Worm (Caenorhabditis elegans) whole organism, young adult: ENCODE data around the gene mics-1.

Experiments used
- B0035.1 ChIP-seq: sonication (generic microtip); optimal IDR thresholded peaks from 2 replicates; lab custom pipeline; 2016; ENCODE audit warnings: missing genetic modification characterization, mild to moderate bottlenecking, missing compliant biosample characterization, missing genotype, missing genetic modification reagents
- B0261.1 ChIP-seq: sonication (generic microtip); optimal IDR thresholded peaks from 2 replicates; lab custom pipeline; 2016; ENCODE audit warnings: mild to moderate bottlenecking, missing genetic modification characterization, moderate library complexity, missing compliant biosample characterization
- C06A6.2 ChIP-seq: fragments of 200-800 bp; sonication (Bioruptor generic); conservative IDR thresholded peaks from 2 replicates; pipeline ENCODE4 v1.3.6; 2022; ENCODE audit warnings: missing genetic modification characterization, missing compliant biosample characterization
- C17E4.6 ChIP-seq: fragments of 200-800 bp; sonication (Bioruptor generic); IDR thresholded peaks from 2 replicates; pipeline ENCODE4 v1.3.6; 2022; ENCODE audit warnings: missing genetic modification reagents, missing genetic modification characterization, missing compliant biosample characterization
- D2030.7 ChIP-seq: fragments of 200-800 bp; sonication (Bioruptor generic); IDR thresholded peaks from 2 replicates; pipeline ENCODE4 v1.3.6; 2022; ENCODE audit warnings: missing genetic modification reagents, missing genetic modification characterization, missing compliant biosample characterization
- F23B12.7 ChIP-seq: sonication (generic microtip); optimal IDR thresholded peaks from 2 replicates; lab custom pipeline; 2017; ENCODE audit warnings: missing genetic modification characterization, mild to moderate bottlenecking, missing compliant biosample characterization, antibody characterized with exemption, moderate library complexity; ENCODE audit not compliant: insufficient read depth
- F37B4.10 ChIP-seq: fragments of 200-800 bp; sonication (Bioruptor generic); IDR thresholded peaks from 2 replicates; pipeline ENCODE4 v1.3.6; 2022; ENCODE audit warnings: missing genetic modification characterization, missing compliant biosample characterization
- F49E8.2 ChIP-seq: sonication (generic microtip); optimal IDR thresholded peaks from 3 replicates; lab custom pipeline; 2017; ENCODE audit warnings: missing genetic modification characterization, mild to moderate bottlenecking, missing compliant biosample characterization, antibody characterized with exemption, moderate library complexity; ENCODE audit not compliant: insufficient read depth
- F57C9.4 ChIP-seq: sonication (generic microtip); optimal IDR thresholded peaks from 2 replicates; lab custom pipeline; 2017; ENCODE audit warnings: mild to moderate bottlenecking, missing genetic modification characterization, missing compliant biosample characterization
- K11D2.4 ChIP-seq: fragments of 200-800 bp; sonication (Bioruptor generic); IDR thresholded peaks from 2 replicates; pipeline ENCODE4 v1.3.6; 2022; ENCODE audit warnings: missing genetic modification reagents, missing genetic modification characterization, missing compliant biosample characterization
- T07F8.4 ChIP-seq: sonication (generic microtip); optimal IDR thresholded peaks from 2 replicates; lab custom pipeline; 2016; ENCODE audit warnings: mild to moderate bottlenecking, missing genetic modification characterization, moderate library complexity, missing compliant biosample characterization
- Y67H2A.10 ChIP-seq: fragments of 200-800 bp; sonication (Bioruptor generic); conservative IDR thresholded peaks from 2 replicates; pipeline ENCODE4 v1.3.6; 2022; ENCODE audit warnings: missing genetic modification reagents, missing genetic modification characterization, missing compliant biosample characterization
- Y79H2A.3 ChIP-seq: fragments of 200-800 bp; sonication (Bioruptor generic); conservative IDR thresholded peaks from 2 replicates; pipeline ENCODE4 v1.3.6; 2022; ENCODE audit warnings: missing genetic modification reagents, missing genetic modification characterization, missing compliant biosample characterization
- Y95B8A.8 ChIP-seq: fragments of 200-800 bp; sonication (Bioruptor generic); IDR thresholded peaks from 2 replicates; pipeline ENCODE4 v1.3.6; 2022; ENCODE audit warnings: missing genetic modification reagents, missing genetic modification characterization, missing compliant biosample characterization
- ZK185.1 ChIP-seq: sonication (generic microtip); optimal IDR thresholded peaks from 2 replicates; lab custom pipeline; 2016; ENCODE audit warnings: mild to moderate bottlenecking, missing genetic modification characterization, missing compliant biosample characterization; ENCODE audit not compliant: poor library complexity, severe bottlenecking
- akir-1 ChIP-seq: fragments of 200-800 bp; sonication (Bioruptor generic); optimal IDR thresholded peaks from 2 replicates; lab custom pipeline; 2018; ENCODE audit warnings: mild to moderate bottlenecking, missing genetic modification characterization, moderate library complexity, missing compliant biosample characterization
- ama-1 ChIP-seq, 3 experiments: fragments of 150-350 bp in 1 of 3; sonication (generic microtip) in 2 of 3; optimal IDR thresholded peaks; 2 replicates each; lab custom pipeline; 2014 to 2018; ENCODE audit warnings: missing biosample characterization in 2 of 3, missing genetic modification characterization in 2 of 3, missing genetic modification reagents in 2 of 3
- aptf-2 ChIP-seq: fragments of 200-800 bp; sonication (Bioruptor generic); conservative IDR thresholded peaks from 2 replicates; pipeline ENCODE4 v1.3.6; 2022; ENCODE audit warnings: missing genetic modification reagents, missing genetic modification characterization, missing compliant biosample characterization
- aptf-3 ChIP-seq: fragments of 200-800 bp; sonication (Bioruptor generic); IDR thresholded peaks from 2 replicates; pipeline ENCODE4 v1.3.6; 2022; ENCODE audit warnings: missing genetic modification characterization, missing compliant biosample characterization
- athp-1 ChIP-seq: sonication (generic microtip); optimal IDR thresholded peaks from 2 replicates; lab custom pipeline; 2017; ENCODE audit warnings: mild to moderate bottlenecking, missing genetic modification characterization, missing compliant biosample characterization
- attf-5 ChIP-seq: fragments of 200-800 bp; sonication (Bioruptor generic); optimal IDR thresholded peaks from 2 replicates; lab custom pipeline; 2018; ENCODE audit warnings: mild to moderate bottlenecking, missing genetic modification characterization, missing compliant biosample characterization
- ceh-58 ChIP-seq: fragments of 200-800 bp; sonication (Bioruptor generic); IDR thresholded peaks from 2 replicates; pipeline ENCODE4 v1.3.6; 2022; ENCODE audit warnings: missing genetic modification characterization, missing compliant biosample characterization
- ceh-91 ChIP-seq: fragments of 200-800 bp; sonication (Bioruptor generic); IDR thresholded peaks from 2 replicates; pipeline ENCODE4 v1.3.6; 2022; ENCODE audit warnings: missing genetic modification reagents, missing genetic modification characterization, missing compliant biosample characterization
- die-1 ChIP-seq: sonication (generic microtip); optimal IDR thresholded peaks from 2 replicates; lab custom pipeline; 2016; ENCODE audit warnings: missing genotype, mild to moderate bottlenecking, missing genetic modification characterization, missing compliant biosample characterization
- dox-1 ChIP-seq: fragments of 200-800 bp; sonication (Bioruptor generic); IDR thresholded peaks from 2 replicates; pipeline ENCODE4 v1.3.6; 2022; ENCODE audit warnings: missing genetic modification reagents, missing genetic modification characterization, missing compliant biosample characterization
- dpl-1 ChIP-seq: fragments of 150-350 bp; optimal IDR thresholded peaks from 2 replicates; lab custom pipeline; 2014; ENCODE audit warnings: missing biosample characterization, missing genetic modification reagents, missing genetic modification characterization
- efl-1 ChIP-seq: fragments of 150-350 bp; optimal IDR thresholded peaks from 2 replicates; lab custom pipeline; 2014; ENCODE audit warnings: missing biosample characterization, missing genetic modification reagents, missing genetic modification characterization
- egrh-3 ChIP-seq: fragments of 200-800 bp; sonication (Bioruptor generic); IDR thresholded peaks from 2 replicates; pipeline ENCODE4 v1.3.6; 2022; ENCODE audit warnings: missing genetic modification reagents, missing genetic modification characterization, missing compliant biosample characterization
- hlh-12 ChIP-seq: sonication (generic microtip); optimal IDR thresholded peaks from 2 replicates; lab custom pipeline; 2016; ENCODE audit warnings: missing genetic modification characterization, missing compliant biosample characterization
- hmg-20 ChIP-seq: fragments of 200-800 bp; sonication (Bioruptor generic); IDR thresholded peaks from 2 replicates; pipeline ENCODE4 v1.3.6; 2022; ENCODE audit warnings: missing genetic modification reagents, missing genetic modification characterization, missing compliant biosample characterization
- hsf-1 ChIP-seq: fragments of 200-800 bp; sonication (Bioruptor generic); IDR thresholded peaks from 2 replicates; pipeline ENCODE4 v1.3.6; 2022; ENCODE audit warnings: missing genetic modification reagents, missing genetic modification characterization, missing compliant biosample characterization
- lin-26 ChIP-seq: fragments of 200-800 bp; sonication (Bioruptor generic); IDR thresholded peaks from 2 replicates; pipeline ENCODE4 v1.3.6; 2022; ENCODE audit warnings: missing genetic modification reagents, missing genetic modification characterization, missing compliant biosample characterization
- lin-40 ChIP-seq: sonication (generic microtip); optimal IDR thresholded peaks from 2 replicates; lab custom pipeline; 2016; ENCODE audit warnings: missing genetic modification characterization, mild to moderate bottlenecking, missing compliant biosample characterization, missing genotype, missing genetic modification reagents
- lin-54 ChIP-seq: fragments of 200-800 bp; sonication (Bioruptor generic); optimal IDR thresholded peaks from 2 replicates; lab custom pipeline; 2018; ENCODE audit warnings: mild to moderate bottlenecking, missing genetic modification characterization, missing compliant biosample characterization
- madf-8 ChIP-seq: fragments of 200-800 bp; sonication (Bioruptor generic); conservative IDR thresholded peaks from 2 replicates; pipeline ENCODE4 v1.3.6; 2022; ENCODE audit warnings: missing genetic modification reagents, missing genetic modification characterization, missing compliant biosample characterization
- mcd-1 ChIP-seq: fragments of 200-800 bp; sonication (Bioruptor generic); IDR thresholded peaks from 2 replicates; pipeline ENCODE4 v1.3.6; 2022; ENCODE audit warnings: missing genetic modification reagents, missing genetic modification characterization, missing compliant biosample characterization
- nhr-90 ChIP-seq: sonication (generic microtip); optimal IDR thresholded peaks from 2 replicates; lab custom pipeline; 2016; ENCODE audit warnings: missing genotype, mild to moderate bottlenecking, missing genetic modification characterization, missing compliant biosample characterization
- pbrm-1 ChIP-seq: fragments of 200-800 bp; sonication (Bioruptor generic); IDR thresholded peaks from 2 replicates; pipeline ENCODE4 v1.3.6; 2022; ENCODE audit warnings: missing genetic modification reagents, missing genetic modification characterization, missing compliant biosample characterization
- rcor-1 ChIP-seq: fragments of 200-800 bp; sonication (Bioruptor generic); IDR thresholded peaks from 2 replicates; pipeline ENCODE4 v1.3.6; 2022; ENCODE audit warnings: missing genetic modification reagents, missing genetic modification characterization, missing compliant biosample characterization
- sdz-38 ChIP-seq: sonication (generic microtip); optimal IDR thresholded peaks from 2 replicates; lab custom pipeline; 2016; ENCODE audit warnings: missing genotype, missing genetic modification characterization, missing compliant biosample characterization
- snpc-1.1 ChIP-seq: sonication (generic microtip); optimal IDR thresholded peaks from 2 replicates; lab custom pipeline; 2017; ENCODE audit warnings: missing genetic modification characterization, mild to moderate bottlenecking, missing compliant biosample characterization, antibody characterized with exemption, moderate library complexity, missing genotype, missing genetic modification reagents; ENCODE audit not compliant: insufficient read depth
- snpc-1.3 ChIP-seq: sonication (generic microtip); optimal IDR thresholded peaks from 2 replicates; lab custom pipeline; 2017; ENCODE audit warnings: missing genetic modification characterization, mild to moderate bottlenecking, missing compliant biosample characterization, antibody characterized with exemption, moderate library complexity, missing genotype, missing genetic modification reagents; ENCODE audit not compliant: insufficient read depth
- snpc-3.4 ChIP-seq: sonication (generic microtip); optimal IDR thresholded peaks from 2 replicates; lab custom pipeline; 2017; ENCODE audit warnings: missing genetic modification characterization, mild to moderate bottlenecking, missing compliant biosample characterization, antibody characterized with exemption, moderate library complexity, missing genotype, missing genetic modification reagents
- sptf-2 ChIP-seq: fragments of 200-800 bp; sonication (Bioruptor generic); optimal IDR thresholded peaks from 2 replicates; lab custom pipeline; 2018; ENCODE audit warnings: mild to moderate bottlenecking, missing genetic modification characterization, missing compliant biosample characterization
- unc-130 ChIP-seq: sonication (generic microtip); optimal IDR thresholded peaks from 2 replicates; lab custom pipeline; 2016; ENCODE audit warnings: missing genetic modification reagents, missing genetic modification characterization, missing compliant biosample characterization
- ztf-18 ChIP-seq: sonication (generic microtip); optimal IDR thresholded peaks from 2 replicates; lab custom pipeline; 2016; ENCODE audit warnings: missing genotype, mild to moderate bottlenecking, missing genetic modification characterization, missing compliant biosample characterization
- ztf-22 ChIP-seq: fragments of 200-800 bp; sonication (Bioruptor generic); optimal IDR thresholded peaks from 2 replicates; lab custom pipeline; 2018; ENCODE audit warnings: mild to moderate bottlenecking, missing genetic modification characterization, moderate library complexity, missing compliant biosample characterization
- ztf-6 ChIP-seq: fragments of 200-800 bp; sonication (Bioruptor generic); IDR thresholded peaks from 2 replicates; pipeline ENCODE4 v1.3.6; 2022; ENCODE audit warnings: missing genetic modification reagents, missing genetic modification characterization, missing compliant biosample characterization

Gene mics-1

ce11 chrV:10536808-10537207 is 41.3 kb downstream of the mics-1 start:
- peak; percentile 97 for TF ChIP-seq ztf-18
- TF ChIP-seq snpc-1.1 (tag; lab: Kevin White, UChicago), result no peak
- TF ChIP-seq Y79H2A.3 (GFP tag; lab: Robert Waterston, UW), result no peak
- peak; percentile 56; the same call in 1 of the 2 replicates for TF ChIP-seq hsf-1
- peak; percentile 86; the same call in 1 of the 2 replicates for TF ChIP-seq hmg-20 (GFP tag; lab: Robert Waterston, UW)
- 0 out of 2 replicates have a peak, but pooled peaks have one; percentile 6 for TF ChIP-seq madf-8 (GFP tag; lab: Robert Waterston, UW)
- TF ChIP-seq F37B4.10 (GFP tag; lab: Robert Waterston, UW), result no peak
- peak; percentile 71 for TF ChIP-seq K11D2.4
- peak; percentile 63 for TF ChIP-seq efl-1
- peak; percentile 90 for TF ChIP-seq attf-5 (GFP tag; lab: Kevin White, UChicago)
- no peak for TF ChIP-seq D2030.7 (GFP tag; lab: Robert Waterston, UW)
- peak; percentile 88 for TF ChIP-seq pbrm-1
- no peak for TF ChIP-seq ceh-58 (GFP tag; lab: Robert Waterston, UW)
- TF ChIP-seq F23B12.7, result peak; percentile 51
- no peak for TF ChIP-seq aptf-2 (GFP tag; lab: Robert Waterston, UW)
- peak; percentile 82 for TF ChIP-seq mcd-1 (GFP tag; lab: Robert Waterston, UW)
- peak; percentile 88 for TF ChIP-seq ZK185.1 (tag; lab: Kevin White, UChicago)
- TF ChIP-seq T07F8.4, result no peak
- peak; percentile 89 for TF ChIP-seq lin-40 (tag; lab: Kevin White, UChicago)
- 0 out of 2 replicates have a peak, but pooled peaks have one; percentile 60 for TF ChIP-seq C06A6.2 (GFP tag; lab: Robert Waterston, UW)
- TF ChIP-seq Y67H2A.10, result no peak
- no peak for TF ChIP-seq nhr-90 (tag; lab: Kevin White, UChicago)
- no peak for TF ChIP-seq F57C9.4 (tag; lab: Kevin White, UChicago)
- TF ChIP-seq aptf-3 (GFP tag; lab: Robert Waterston, UW), result no peak
- TF ChIP-seq die-1 (tag; lab: Kevin White, UChicago), result no peak
- TF ChIP-seq B0261.1 (tag; lab: Kevin White, UChicago), result no peak
- TF ChIP-seq sptf-2, result no peak
- peak; percentile 94 for TF ChIP-seq lin-54 (GFP tag; lab: Kevin White, UChicago)
- no peak for TF ChIP-seq ama-1 (optimal IDR thresholded peaks at IDR 0.05; lab: Kevin White, UChicago)
- no peak for TF ChIP-seq ama-1 (GFP tag; optimal IDR thresholded peaks at IDR 0.05; lab: Kevin White, UChicago)
- 0 out of 2 replicates have a peak, but pooled peaks have one; percentile 45 for TF ChIP-seq ztf-6
- peak; percentile 69 for TF ChIP-seq dpl-1
- TF ChIP-seq ztf-22, result peak; percentile 3
- TF ChIP-seq snpc-3.4, result no peak
- no peak for TF ChIP-seq Y95B8A.8 (GFP tag; lab: Robert Waterston, UW)
- TF ChIP-seq sdz-38, result no peak
- peak; percentile 47; the same call in 1 of the 2 replicates for TF ChIP-seq lin-26 (GFP tag; lab: Robert Waterston, UW)
- no peak for TF ChIP-seq C17E4.6
- TF ChIP-seq F49E8.2, result no peak
- TF ChIP-seq dox-1 (GFP tag; lab: Robert Waterston, UW), result peak; percentile 86
- no peak for TF ChIP-seq akir-1 (GFP tag; lab: Kevin White, UChicago)
- TF ChIP-seq rcor-1 (GFP tag; lab: Robert Waterston, UW), result peak; percentile 50; the same call in 1 of the 2 replicates
- TF ChIP-seq B0035.1, result no peak
- TF ChIP-seq unc-130 (GFP tag; lab: Kevin White, UChicago), result no peak
- peak; percentile 23 for TF ChIP-seq athp-1 (tag; lab: Kevin White, UChicago)
- TF ChIP-seq snpc-1.3 (tag; lab: Kevin White, UChicago), result no peak
- TF ChIP-seq ceh-91 (GFP tag; lab: Robert Waterston, UW), result no peak
- no peak for TF ChIP-seq egrh-3 (GFP tag; lab: Robert Waterston, UW)
- TF ChIP-seq hlh-12 (tag; lab: Kevin White, UChicago), result no peak
